Fruit fly (Drosophila melanogaster) whole organism, embryonic: Measurements from ENCODE around the gene DCP2.
A peak's percentile ranks its signal among the peaks of the same experiment; 100 is the strongest.

Experiments
- Bteb2 ChIP-seq: fragments of 200-800 bp; sonication (Bioruptor generic); optimal IDR thresholded peaks from 2 replicates; lab custom pipeline; 2016; ENCODE audit warnings: missing biosample characterization, missing genetic modification characterization
- CG10462 ChIP-seq: fragments of 200-800 bp; sonication (Bioruptor generic); optimal IDR thresholded peaks from 2 replicates; lab custom pipeline; 2016; ENCODE audit warnings: missing biosample characterization, missing genetic modification characterization
- CG10654 ChIP-seq: fragments of 200-800 bp; sonication (Bioruptor generic); optimal IDR thresholded peaks from 2 replicates; lab custom pipeline; 2016; ENCODE audit warnings: missing biosample characterization, missing genetic modification characterization
- CG10979 ChIP-seq: fragments of 200-800 bp; sonication (Bioruptor generic); optimal IDR thresholded peaks from 2 replicates; lab custom pipeline; 2018; ENCODE audit warnings: missing biosample characterization, mild to moderate bottlenecking, missing genetic modification characterization, moderate library complexity
- CG11247 ChIP-seq: fragments of 200-800 bp; sonication (Bioruptor generic); IDR thresholded peaks from 2 replicates; pipeline ENCODE4 v1.3.6; 2022; ENCODE audit warnings: missing biosample characterization, missing genetic modification characterization
- CG12155 ChIP-seq: fragments of 200-800 bp; sonication (Bioruptor generic); optimal IDR thresholded peaks from 3 replicates; lab custom pipeline; 2016; ENCODE audit warnings: missing biosample characterization, missing genetic modification characterization
- CG12391 ChIP-seq: fragments of 200-800 bp; sonication (Bioruptor generic); optimal IDR thresholded peaks from 3 replicates; lab custom pipeline; 2018; ENCODE audit warnings: missing biosample characterization, mild to moderate bottlenecking, missing genetic modification characterization, moderate library complexity
- CG12744 ChIP-seq: fragments of 200-800 bp; sonication (Bioruptor generic); optimal IDR thresholded peaks from 2 replicates; lab custom pipeline; 2016; ENCODE audit warnings: missing biosample characterization, missing genetic modification characterization
- CG13624 ChIP-seq: fragments of 200-800 bp; sonication (Bioruptor generic); optimal IDR thresholded peaks from 2 replicates; lab custom pipeline; 2016; ENCODE audit warnings: missing biosample characterization, missing genetic modification characterization
- CG14710 ChIP-seq: fragments of 200-800 bp; sonication (Bioruptor generic); optimal IDR thresholded peaks from 3 replicates; lab custom pipeline; 2019; ENCODE audit warnings: missing biosample characterization, mild to moderate bottlenecking, missing genetic modification characterization, moderate library complexity
- CG14860 ChIP-seq: fragments of 200-800 bp; sonication (Bioruptor generic); IDR thresholded peaks from 3 replicates; pipeline ENCODE4 v1.3.6; 2022; ENCODE audit warnings: missing biosample characterization, missing genetic modification characterization; ENCODE audit not compliant: partially characterized antibody
- CG15269 ChIP-seq: fragments of 200-800 bp; sonication (Bioruptor generic); optimal IDR thresholded peaks from 2 replicates; lab custom pipeline; 2018; ENCODE audit warnings: missing biosample characterization, mild to moderate bottlenecking, missing genetic modification characterization, moderate library complexity
- CG15479 ChIP-seq: fragments of 200-800 bp; sonication (Bioruptor generic); optimal IDR thresholded peaks from 3 replicates; lab custom pipeline; 2019; ENCODE audit warnings: missing biosample characterization, mild to moderate bottlenecking, missing genetic modification characterization, moderate library complexity
- CG15696 ChIP-seq: fragments of 200-800 bp; sonication (Bioruptor generic); optimal IDR thresholded peaks from 2 replicates; lab custom pipeline; 2019; ENCODE audit warnings: missing biosample characterization, mild to moderate bottlenecking, missing genetic modification characterization, moderate library complexity
- CG1602 ChIP-seq: fragments of 200-800 bp; sonication (Bioruptor generic); optimal IDR thresholded peaks from 3 replicates; lab custom pipeline; 2016; ENCODE audit warnings: missing biosample characterization, missing genetic modification characterization
- CG32767 ChIP-seq: fragments of 200-800 bp; sonication (Bioruptor generic); IDR thresholded peaks from 2 replicates; pipeline ENCODE4 v1.3.6; 2022; ENCODE audit warnings: missing biosample characterization, missing genetic modification characterization
- CG4404 ChIP-seq: fragments of 200-800 bp; sonication (Bioruptor generic); IDR thresholded peaks from 2 replicates; pipeline ENCODE4 v1.3.6; 2022; ENCODE audit warnings: missing biosample characterization, missing genetic modification characterization
- CG4617 ChIP-seq: fragments of 200-800 bp; sonication (Bioruptor generic); optimal IDR thresholded peaks from 3 replicates; lab custom pipeline; 2016; ENCODE audit warnings: missing biosample characterization, missing genetic modification characterization, borderline replicate concordance
- CG7556 ChIP-seq: fragments of 200-800 bp; sonication (Bioruptor generic); optimal IDR thresholded peaks from 2 replicates; lab custom pipeline; 2017; ENCODE audit warnings: missing biosample characterization, mild to moderate bottlenecking, missing genetic modification characterization
- CG7786 ChIP-seq: fragments of 200-800 bp; sonication (Bioruptor generic); optimal IDR thresholded peaks from 2 replicates; lab custom pipeline; 2016; ENCODE audit warnings: missing biosample characterization, missing genetic modification characterization
- CG8924 ChIP-seq: fragments of 200-800 bp; optimal IDR thresholded peaks from 3 replicates; lab custom pipeline; 2019; ENCODE audit warnings: missing biosample characterization, mild to moderate bottlenecking, missing genetic modification characterization, moderate library complexity
- CkIIα-i1 ChIP-seq: fragments of 200-800 bp; sonication (Bioruptor generic); IDR thresholded peaks from 2 replicates; pipeline ENCODE4 v1.3.6; 2022; ENCODE audit warnings: missing biosample characterization, missing genetic modification characterization
- Elba2 ChIP-seq: fragments of 200-800 bp; sonication (Bioruptor generic); optimal IDR thresholded peaks from 3 replicates; lab custom pipeline; 2016; ENCODE audit warnings: missing biosample characterization, missing genetic modification characterization
- HLH4C ChIP-seq: fragments of 200-800 bp; sonication (Bioruptor generic); IDR thresholded peaks from 3 replicates; pipeline ENCODE4 v1.3.6; 2022; ENCODE audit warnings: missing biosample characterization, missing genetic modification characterization; ENCODE audit not compliant: partially characterized antibody
- Kr ChIP-seq: fragments of 200-800 bp; sonication (Bioruptor generic); optimal IDR thresholded peaks from 2 replicates; lab custom pipeline; 2017; ENCODE audit warnings: missing biosample characterization, mild to moderate bottlenecking, missing genetic modification characterization
- Nf-YA ChIP-seq: fragments of 200-800 bp; sonication (Bioruptor generic); IDR thresholded peaks from 2 replicates; pipeline ENCODE4 v1.3.6; 2022; ENCODE audit warnings: missing biosample characterization, missing genetic modification characterization
- ara ChIP-seq: fragments of 200-800 bp; sonication (Bioruptor generic); IDR thresholded peaks from 2 replicates; pipeline ENCODE4 v1.3.6; 2022; ENCODE audit warnings: missing biosample characterization, missing genetic modification characterization
- bab2 ChIP-seq: fragments of 200-800 bp; sonication (Bioruptor generic); optimal IDR thresholded peaks from 2 replicates; lab custom pipeline; 2016; ENCODE audit warnings: missing biosample characterization, missing genetic modification characterization
- br ChIP-seq: fragments of >200 bp; optimal IDR thresholded peaks from 2 replicates; lab custom pipeline; 2017
- cas ChIP-seq: fragments of 200-800 bp; sonication (Bioruptor generic); IDR thresholded peaks from 2 replicates; pipeline ENCODE4 v1.3.6; 2022; ENCODE audit warnings: missing biosample characterization, missing genetic modification characterization
- cato ChIP-seq: fragments of 200-800 bp; sonication (Bioruptor generic); optimal IDR thresholded peaks from 2 replicates; lab custom pipeline; 2016; ENCODE audit warnings: missing biosample characterization, missing genetic modification characterization, borderline replicate concordance
- dati ChIP-seq: fragments of 200-800 bp; sonication (Bioruptor generic); IDR thresholded peaks from 2 replicates; pipeline ENCODE4 v1.3.6; 2022; ENCODE audit warnings: missing biosample characterization, missing genetic modification characterization
- dm ChIP-seq: fragments of 200-800 bp; sonication (Bioruptor generic); optimal IDR thresholded peaks from 3 replicates; lab custom pipeline; 2016; ENCODE audit warnings: missing biosample characterization, missing genetic modification characterization
- ftz-f1 ChIP-seq: fragments of 200-800 bp; sonication (Bioruptor generic); optimal IDR thresholded peaks from 2 replicates; lab custom pipeline; 2016; ENCODE audit warnings: missing biosample characterization, missing genetic modification characterization
- gem ChIP-seq: fragments of 200-800 bp; sonication (Bioruptor generic); optimal IDR thresholded peaks from 2 replicates; lab custom pipeline; 2019; ENCODE audit warnings: missing biosample characterization, mild to moderate bottlenecking, missing genetic modification characterization, moderate library complexity
- ham ChIP-seq: fragments of 200-800 bp; sonication (Bioruptor generic); IDR thresholded peaks from 2 replicates; pipeline ENCODE4 v1.3.6; 2022; ENCODE audit warnings: missing biosample characterization, missing genetic modification characterization
- lola ChIP-seq, 3 experiments: fragments of >200 bp in 2 of 3; fragments of 200-800 bp in 1 of 3; sonication (Bioruptor generic) in 1 of 3; optimal IDR thresholded peaks; 2 replicates each; lab custom pipeline; 2017 to 2019; ENCODE audit warnings: missing biosample characterization in 3 of 3, missing genetic modification characterization in 3 of 3, mild to moderate bottlenecking in 1 of 3, moderate library complexity in 1 of 3
- maf-S ChIP-seq: fragments of 200-800 bp; sonication (Bioruptor generic); optimal IDR thresholded peaks from 2 replicates; lab custom pipeline; 2016; ENCODE audit warnings: missing biosample characterization, missing genetic modification characterization
- nerfin-2 ChIP-seq: fragments of 200-800 bp; sonication (Bioruptor generic); IDR thresholded peaks from 2 replicates; pipeline ENCODE4 v1.3.6; 2022; ENCODE audit warnings: missing biosample characterization, missing genetic modification characterization; ENCODE audit not compliant: partially characterized antibody
- peb ChIP-seq: fragments of 200-800 bp; sonication (Bioruptor generic); IDR thresholded peaks from 2 replicates; pipeline ENCODE4 v1.3.6; 2022; ENCODE audit warnings: missing biosample characterization, missing genetic modification characterization
- pho ChIP-seq: fragments of 200-800 bp; sonication (Bioruptor generic); optimal IDR thresholded peaks from 2 replicates; lab custom pipeline; 2016; ENCODE audit warnings: missing biosample characterization, missing genetic modification characterization
- sima ChIP-seq: fragments of 200-800 bp; sonication (Bioruptor generic); optimal IDR thresholded peaks from 2 replicates; lab custom pipeline; 2016; ENCODE audit warnings: missing biosample characterization, missing genetic modification characterization
- sna ChIP-seq: fragments of 200-800 bp; sonication (Bioruptor generic); IDR thresholded peaks from 2 replicates; pipeline ENCODE4 v1.3.6; 2022; ENCODE audit warnings: missing biosample characterization, missing genetic modification characterization; ENCODE audit not compliant: partially characterized antibody
- sob ChIP-seq: fragments of 200-800 bp; sonication (Bioruptor generic); IDR thresholded peaks from 2 replicates; pipeline ENCODE4 v1.3.6; 2022; ENCODE audit warnings: missing biosample characterization, missing genetic modification characterization
- tll ChIP-seq, 2 experiments: fragments of 200-800 bp in 1 of 2; fragments of >200 bp in 1 of 2; sonication (Bioruptor generic) in 1 of 2; optimal IDR thresholded peaks; 2 replicates each; lab custom pipeline; 2017 to 2019; ENCODE audit warnings: missing biosample characterization in 2 of 2, missing genetic modification characterization in 2 of 2, mild to moderate bottlenecking in 1 of 2, moderate library complexity in 1 of 2
- toy ChIP-seq: fragments of 200-800 bp; sonication (Bioruptor generic); IDR thresholded peaks from 2 replicates; pipeline ENCODE4 v1.3.6; 2022; ENCODE audit warnings: missing biosample characterization, missing genetic modification characterization
- trem ChIP-seq: fragments of 200-800 bp; optimal IDR thresholded peaks from 3 replicates; lab custom pipeline; 2019; ENCODE audit warnings: missing biosample characterization, mild to moderate bottlenecking, missing genetic modification characterization, moderate library complexity
- tup ChIP-seq: fragments of 200-800 bp; sonication (Bioruptor generic); optimal IDR thresholded peaks from 2 replicates; lab custom pipeline; 2016; ENCODE audit warnings: missing biosample characterization, mild to moderate bottlenecking, missing genetic modification characterization, moderate library complexity
- usp ChIP-seq: fragments of >200 bp; optimal IDR thresholded peaks from 2 replicates; lab custom pipeline; 2017; ENCODE audit warnings: missing biosample characterization, missing genetic modification characterization
- vnd ChIP-seq: fragments of 200-800 bp; sonication (Bioruptor generic); IDR thresholded peaks from 3 replicates; pipeline ENCODE4 v1.3.6; 2022; ENCODE audit warnings: missing biosample characterization, missing genetic modification characterization; ENCODE audit not compliant: partially characterized antibody
- zen ChIP-seq: fragments of 200-800 bp; sonication (Bioruptor generic); optimal IDR thresholded peaks from 3 replicates; lab custom pipeline; 2018; ENCODE audit warnings: missing biosample characterization, mild to moderate bottlenecking, missing genetic modification characterization, moderate library complexity
- zf30C ChIP-seq: fragments of 200-800 bp; sonication (Bioruptor generic); optimal IDR thresholded peaks from 3 replicates; lab custom pipeline; 2018; ENCODE audit warnings: missing biosample characterization, mild to moderate bottlenecking, missing genetic modification characterization

DCP2 gene

DNA sequence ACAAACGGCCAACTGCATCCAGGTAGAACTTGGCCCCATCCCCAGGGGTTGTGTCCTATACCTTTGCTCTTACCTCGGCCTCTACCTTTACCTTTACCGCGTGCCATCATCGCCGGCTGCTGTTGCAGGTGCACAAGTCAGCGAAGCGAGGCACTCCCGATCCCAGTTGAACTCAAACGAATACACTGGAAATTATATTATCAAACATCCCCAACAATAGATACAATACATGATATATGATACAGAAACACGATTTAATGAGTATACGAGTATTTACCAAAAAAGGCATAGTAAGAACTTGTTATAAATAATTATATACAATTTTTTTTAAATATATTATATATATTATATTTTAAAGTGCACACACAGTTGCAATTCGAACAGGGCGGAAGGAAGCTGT is 21.0 kb upstream of the DCP2 start (continued):
- TF ChIP-seq lola (GFP tag; optimal IDR thresholded peaks at IDR 0.05; lab: Kevin White, UChicago): no peak
- TF ChIP-seq CG11247 (GFP tag; lab: Robert Waterston, UW): no peak
- TF ChIP-seq CG15479 (GFP tag; lab: Kevin White, UChicago): peak; percentile 66
- TF ChIP-seq Elba2 (GFP tag; lab: Kevin White, UChicago): no peak
- no peak for TF ChIP-seq maf-S (GFP tag; lab: Kevin White, UChicago)
- TF ChIP-seq toy (GFP tag; lab: Robert Waterston, UW): no peak
- no peak for TF ChIP-seq nerfin-2
- TF ChIP-seq pho (GFP tag; lab: Kevin White, UChicago): no peak
- TF ChIP-seq zen: peak; percentile 72
- no peak for TF ChIP-seq sna (GFP tag; lab: Robert Waterston, UW)
- TF ChIP-seq CG10654 (GFP tag; lab: Kevin White, UChicago): no peak
- no peak for TF ChIP-seq tup (GFP tag; lab: Kevin White, UChicago)
- peak; percentile 59 for TF ChIP-seq CG10979 (tag; lab: Kevin White, UChicago)
- TF ChIP-seq CG4617 (GFP tag; lab: Kevin White, UChicago): no peak
- no peak for TF ChIP-seq ham (GFP tag; lab: Robert Waterston, UW)
- TF ChIP-seq CG12155: no peak
- peak; percentile 56 for TF ChIP-seq CG4404 (GFP tag; lab: Robert Waterston, UW)
- TF ChIP-seq sob (GFP tag; lab: Robert Waterston, UW): no peak
- no peak for TF ChIP-seq CG12391
- peak; percentile 57 for TF ChIP-seq ara
- TF ChIP-seq CG10462 (GFP tag; lab: Kevin White, UChicago): no peak
- TF ChIP-seq vnd: no peak
- peak in 1 of 2 experiments; percentile 2 for TF ChIP-seq tll (GFP tag; optimal IDR thresholded peaks at IDR 0.05; lab: Kevin White, UChicago)
- TF ChIP-seq br (lab: Kevin White, UChicago): no peak
- TF ChIP-seq bab2: no peak
- TF ChIP-seq Kr: no peak
- peak; percentile 80 for TF ChIP-seq CG15696 (tag; lab: Kevin White, UChicago)
- TF ChIP-seq Bteb2: no peak
- TF ChIP-seq cas (GFP tag; lab: Robert Waterston, UW): no peak
- TF ChIP-seq ftz-f1 (GFP tag; lab: Kevin White, UChicago): no peak
- no peak for TF ChIP-seq CG7556 (GFP tag; lab: Kevin White, UChicago)
- no peak for TF ChIP-seq dati (GFP tag; lab: Robert Waterston, UW)
- peak; percentile 13 for TF ChIP-seq trem (tag; lab: Kevin White, UChicago)
- TF ChIP-seq CG14860 (GFP tag; lab: Robert Waterston, UW): no peak
- TF ChIP-seq Nf-YA (GFP tag; lab: Robert Waterston, UW): no peak
- TF ChIP-seq CG15269: no peak
- no peak for TF ChIP-seq CG12744 (GFP tag; lab: Kevin White, UChicago)
- peak; percentile 32 for TF ChIP-seq CG14710 (tag; lab: Kevin White, UChicago)
- TF ChIP-seq CG13624: no peak
- TF ChIP-seq CG32767 (GFP tag; lab: Robert Waterston, UW): no peak
- peak; percentile 51 for TF ChIP-seq CG8924 (tag; lab: Kevin White, UChicago)
- peak; percentile 89 for TF ChIP-seq zf30C (GFP tag; lab: Kevin White, UChicago)
- no peak for TF ChIP-seq dm (GFP tag; lab: Kevin White, UChicago)
- TF ChIP-seq sima (GFP tag; lab: Kevin White, UChicago): no peak
- TF ChIP-seq peb (GFP tag; lab: Robert Waterston, UW): no peak
- no peak for TF ChIP-seq CkIIα-i1 (GFP tag; lab: Robert Waterston, UW)
- no peak for TF ChIP-seq usp (GFP tag; lab: Kevin White, UChicago)
- TF ChIP-seq gem (tag; lab: Kevin White, UChicago): peak; percentile 14
- TF ChIP-seq cato (GFP tag; lab: Kevin White, UChicago): no peak
- TF ChIP-seq CG7786 (GFP tag; lab: Kevin White, UChicago): no peak
- TF ChIP-seq HLH4C (GFP tag; lab: Robert Waterston, UW): no peak
- no peak for TF ChIP-seq CG1602 (GFP tag; lab: Kevin White, UChicago)
